Worm (Caenorhabditis elegans) whole organism, midembryonic: ENCODE measurements around the gene fbxb-98.

Experiments used
- T22C8.4 ChIP-seq: fragments of 200-800 bp; sonication (Bioruptor generic); IDR thresholded peaks from 2 replicates; pipeline ENCODE4 v1.3.6; 2022; ENCODE audit warnings: missing genetic modification characterization, missing compliant biosample characterization
- cog-1 ChIP-seq: sonication (generic microtip); optimal IDR thresholded peaks from 2 replicates; lab custom pipeline; 2016; ENCODE audit warnings: missing genetic modification characterization, missing compliant biosample characterization
- flt-1 ChIP-seq: fragments of 200-800 bp; sonication (Bioruptor generic); IDR thresholded peaks from 2 replicates; pipeline ENCODE4 v1.3.6; 2022; ENCODE audit warnings: missing genetic modification characterization, missing compliant biosample characterization
- klf-2 ChIP-seq: fragments of 200-800 bp; sonication (Bioruptor generic); conservative IDR thresholded peaks from 2 replicates; pipeline ENCODE4 v1.3.6; 2022; ENCODE audit warnings: missing genetic modification reagents, missing genetic modification characterization, missing compliant biosample characterization
- med-1 ChIP-seq: sonication (generic microtip); optimal IDR thresholded peaks from 2 replicates; lab custom pipeline; 2017; ENCODE audit warnings: missing genetic modification characterization, mild to moderate bottlenecking, missing compliant biosample characterization, antibody characterized with exemption, missing genetic modification reagents; ENCODE audit not compliant: insufficient read depth
- ref-1 ChIP-seq: fragments of 200-800 bp; sonication (Bioruptor generic); conservative IDR thresholded peaks from 2 replicates; pipeline ENCODE4 v1.3.6; 2022; ENCODE audit warnings: missing genetic modification reagents, missing genetic modification characterization, missing compliant biosample characterization
- tab-1 ChIP-seq: fragments of 200-800 bp; sonication (Bioruptor generic); IDR thresholded peaks from 2 replicates; pipeline ENCODE4 v1.3.6; 2022; ENCODE audit warnings: missing genetic modification characterization, missing compliant biosample characterization
- ztf-23 ChIP-seq: fragments of 200-800 bp; sonication (Bioruptor generic); IDR thresholded peaks from 2 replicates; pipeline ENCODE4 v1.3.6; 2022; ENCODE audit warnings: missing genetic modification reagents, missing genetic modification characterization, missing compliant biosample characterization
- ztf-29 ChIP-seq: fragments of 200-800 bp; sonication (Bioruptor generic); IDR thresholded peaks from 2 replicates; pipeline ENCODE4 v1.3.6; 2022; ENCODE audit warnings: missing genetic modification reagents, missing genetic modification characterization, missing compliant biosample characterization

ce11 chrII:1890682-1891081 is 28.2 kb downstream of the fbxb-98 start, which contains the start of gene math-9:
- no peak for TF ChIP-seq T22C8.4 (GFP tag; lab: Robert Waterston, UW)
- no peak for TF ChIP-seq med-1 (GFP tag; lab: Kevin White, UChicago)
- no peak for TF ChIP-seq flt-1 (GFP tag; lab: Robert Waterston, UW)
- TF ChIP-seq ztf-29 (GFP tag; lab: Robert Waterston, UW) = no peak
- TF ChIP-seq tab-1 (GFP tag; lab: Robert Waterston, UW) = no peak
- no peak for TF ChIP-seq ztf-23 (GFP tag; lab: Robert Waterston, UW)
- no peak for TF ChIP-seq klf-2 (GFP tag; lab: Robert Waterston, UW)
- no peak for TF ChIP-seq cog-1 (tag; lab: Kevin White, UChicago)
- TF ChIP-seq ref-1 (GFP tag; lab: Robert Waterston, UW) = no peak
